Fruit fly (Drosophila melanogaster) whole organism, wandering third instar larva: ENCODE data around the gene CG32235.

Experiments used
- Abd-B ChIP-seq: fragments of >200 bp; optimal IDR thresholded peaks from 2 replicates; lab custom pipeline; 2017; ENCODE audit warnings: missing biosample characterization, missing genetic modification characterization
- CG32264 ChIP-seq: fragments of 200-800 bp; sonication (Bioruptor generic); optimal IDR thresholded peaks from 2 replicates; lab custom pipeline; 2016; ENCODE audit warnings: missing biosample characterization, missing genetic modification characterization
- CG9705 ChIP-seq: fragments of 200-800 bp; sonication (Bioruptor generic); optimal IDR thresholded peaks from 2 replicates; lab custom pipeline; 2018; ENCODE audit warnings: missing biosample characterization, mild to moderate bottlenecking, missing genetic modification characterization
- CrebA ChIP-seq: fragments of 200-800 bp; sonication (Bioruptor generic); optimal IDR thresholded peaks from 2 replicates; lab custom pipeline; 2016; ENCODE audit warnings: missing biosample characterization, mild to moderate bottlenecking, missing genetic modification characterization, borderline replicate concordance
- Dfd ChIP-seq: fragments of >200 bp; optimal IDR thresholded peaks from 2 replicates; lab custom pipeline; 2017; ENCODE audit warnings: missing biosample characterization, missing genetic modification characterization
- Dif ChIP-seq: fragments of 200-275, 200-300 bp; sonication (Bioruptor generic); optimal IDR thresholded peaks from 2 replicates; lab custom pipeline; 2018; ENCODE audit warnings: missing biosample characterization, missing genetic modification characterization; ENCODE audit not compliant: partially characterized antibody
- GATAd ChIP-seq: sonication (Bioruptor generic); optimal IDR thresholded peaks from 2 replicates; lab custom pipeline; 2016; ENCODE audit warnings: missing biosample characterization, missing genetic modification characterization
- HLH106 ChIP-seq: fragments of 200-800 bp; optimal IDR thresholded peaks from 3 replicates; lab custom pipeline; 2019; ENCODE audit warnings: missing biosample characterization, mild to moderate bottlenecking, missing genetic modification characterization, moderate library complexity
- Hnf4 ChIP-seq: fragments of 200-800 bp; sonication (Bioruptor generic); optimal IDR thresholded peaks from 2 replicates; lab custom pipeline; 2016; ENCODE audit warnings: missing biosample characterization, mild to moderate bottlenecking, missing genetic modification characterization
- Hr78 ChIP-seq: fragments of >200 bp; optimal IDR thresholded peaks from 2 replicates; lab custom pipeline; 2017; ENCODE audit warnings: missing biosample characterization, missing genetic modification characterization
- Hr83 ChIP-seq: fragments of 200-300 bp; sonication (Bioruptor generic); optimal IDR thresholded peaks from 2 replicates; lab custom pipeline; 2016; ENCODE audit warnings: missing biosample characterization, mild to moderate bottlenecking, missing genetic modification characterization, moderate library complexity; ENCODE audit not compliant: poor library complexity, severe bottlenecking
- Jra ChIP-seq: sonication (Bioruptor generic); optimal IDR thresholded peaks from 2 replicates; lab custom pipeline; 2016; ENCODE audit warnings: missing biosample characterization, missing genetic modification characterization
- Mio ChIP-seq: sonication (Bioruptor generic); optimal IDR thresholded peaks from 2 replicates; lab custom pipeline; 2016; ENCODE audit warnings: missing biosample characterization, missing genetic modification characterization
- Myc ChIP-seq: fragments of >200 bp; optimal IDR thresholded peaks from 2 replicates; lab custom pipeline; 2017
- N ChIP-seq: fragments of >200 bp; optimal IDR thresholded peaks from 2 replicates; lab custom pipeline; 2018; ENCODE audit warnings: missing biosample characterization, missing external identifiers, missing genetic modification characterization
- OdsH ChIP-seq: fragments of 200-800 bp; sonication (Bioruptor generic); optimal IDR thresholded peaks from 2 replicates; lab custom pipeline; 2016; ENCODE audit warnings: missing biosample characterization, mild to moderate bottlenecking, missing genetic modification characterization
- Rel ChIP-seq, 2 experiments: fragments of 200-800 bp; sonication (Bioruptor generic) in 1 of 2; optimal IDR thresholded peaks; 2 replicates in 1 of 2; 3 replicates in 1 of 2; lab custom pipeline; 2016 to 2019; ENCODE audit warnings: mild to moderate bottlenecking in 2 of 2, missing biosample characterization in 2 of 2, missing genetic modification characterization in 2 of 2, moderate library complexity in 1 of 2
- Sp1 ChIP-seq: fragments of 200-800 bp; sonication (Bioruptor generic); optimal IDR thresholded peaks from 3 replicates; lab custom pipeline; 2019; ENCODE audit warnings: missing biosample characterization, mild to moderate bottlenecking, missing genetic modification characterization, moderate library complexity
- Vsx2 ChIP-seq: fragments of 200-300, 225-300 bp; sonication (Bioruptor generic); optimal IDR thresholded peaks from 2 replicates; lab custom pipeline; 2018; ENCODE audit warnings: missing biosample characterization, missing genetic modification characterization; ENCODE audit not compliant: partially characterized antibody
- br ChIP-seq: fragments of 200-800 bp; sonication (Bioruptor generic); optimal IDR thresholded peaks from 2 replicates; lab custom pipeline; 2016; ENCODE audit warnings: missing biosample characterization, missing genetic modification characterization
- brk ChIP-seq: fragments of 200-800 bp; sonication (Bioruptor generic); optimal IDR thresholded peaks from 2 replicates; lab custom pipeline; 2016; ENCODE audit warnings: missing biosample characterization, mild to moderate bottlenecking, missing genetic modification characterization
- dl ChIP-seq, 2 experiments: fragments of 175-275, 200-275 bp in 1 of 2; fragments of 200-275 bp in 1 of 2; sonication (Bioruptor generic); optimal IDR thresholded peaks; lab custom pipeline; 2018; ENCODE audit warnings: mild to moderate bottlenecking in 2 of 2, missing biosample characterization in 2 of 2, missing genetic modification characterization in 2 of 2, moderate library complexity in 2 of 2; ENCODE audit not compliant: partially characterized antibody in 2 of 2, insufficient read depth in 1 of 2
- dmrt93B ChIP-seq: fragments of 200-800 bp; sonication (Bioruptor generic); optimal IDR thresholded peaks from 2 replicates; lab custom pipeline; 2018; ENCODE audit warnings: missing biosample characterization, mild to moderate bottlenecking, missing genetic modification characterization
- dsf ChIP-seq: sonication (Bioruptor generic); optimal IDR thresholded peaks from 2 replicates; lab custom pipeline; 2016; ENCODE audit warnings: missing biosample characterization, missing genetic modification characterization, borderline replicate concordance
- ey ChIP-seq: fragments of 200-800 bp; sonication (Bioruptor generic); optimal IDR thresholded peaks from 2 replicates; lab custom pipeline; 2016; ENCODE audit warnings: missing biosample characterization, missing genetic modification characterization
- foxo ChIP-seq, 2 experiments: fragments of 200-800 bp; sonication (Bioruptor generic); optimal IDR thresholded peaks; 2 replicates in 1 of 2; 3 replicates in 1 of 2; lab custom pipeline; 2016 to 2017; ENCODE audit warnings: missing biosample characterization in 2 of 2, missing genetic modification characterization in 2 of 2
- fru ChIP-seq: fragments of 200-800 bp; sonication (Bioruptor generic); optimal IDR thresholded peaks from 3 replicates; lab custom pipeline; 2016; ENCODE audit warnings: missing biosample characterization, mild to moderate bottlenecking, missing genetic modification characterization
- h ChIP-seq: fragments of 200-800 bp; sonication (Bioruptor generic); optimal IDR thresholded peaks from 3 replicates; lab custom pipeline; 2016; ENCODE audit warnings: missing biosample characterization, mild to moderate bottlenecking, missing genetic modification characterization
- jim ChIP-seq: fragments of 175-275, 200-325 bp; sonication (Bioruptor generic); optimal IDR thresholded peaks from 2 replicates; lab custom pipeline; 2016; ENCODE audit warnings: missing biosample characterization, mild to moderate bottlenecking, missing genetic modification characterization
- lola ChIP-seq: fragments of >200 bp; optimal IDR thresholded peaks from 2 replicates; lab custom pipeline; 2017; ENCODE audit warnings: missing biosample characterization, missing genetic modification characterization
- pan ChIP-seq: fragments of >200 bp; optimal IDR thresholded peaks from 2 replicates; lab custom pipeline; 2017
- psq ChIP-seq: fragments of 200-800 bp; sonication (Bioruptor generic); optimal IDR thresholded peaks from 3 replicates; lab custom pipeline; 2017; ENCODE audit warnings: missing biosample characterization, mild to moderate bottlenecking, missing genetic modification characterization, moderate library complexity
- rgr ChIP-seq: fragments of 200-800 bp; sonication (Bioruptor generic); optimal IDR thresholded peaks from 3 replicates; lab custom pipeline; 2016; ENCODE audit warnings: missing biosample characterization, mild to moderate bottlenecking, missing genetic modification characterization
- sage ChIP-seq: fragments of 200-800 bp; sonication (Bioruptor generic); optimal IDR thresholded peaks from 2 replicates; lab custom pipeline; 2016; ENCODE audit warnings: missing biosample characterization, mild to moderate bottlenecking, missing genetic modification characterization
- sv ChIP-seq: fragments of 200-800 bp; sonication (Bioruptor generic); optimal IDR thresholded peaks from 3 replicates; lab custom pipeline; 2016; ENCODE audit warnings: missing biosample characterization, missing genetic modification characterization
- tai ChIP-seq: sonication (Bioruptor generic); optimal IDR thresholded peaks from 2 replicates; lab custom pipeline; 2016; ENCODE audit warnings: missing biosample characterization, missing genetic modification characterization
- usp ChIP-seq: fragments of >200 bp; optimal IDR thresholded peaks from 2 replicates; lab custom pipeline; 2017; ENCODE audit warnings: missing biosample characterization, missing genetic modification characterization
- woc ChIP-seq: sonication (Bioruptor generic); optimal IDR thresholded peaks from 2 replicates; lab custom pipeline; 2016; ENCODE audit warnings: missing biosample characterization, mild to moderate bottlenecking, missing genetic modification characterization

The CG32235 gene

DNA sequence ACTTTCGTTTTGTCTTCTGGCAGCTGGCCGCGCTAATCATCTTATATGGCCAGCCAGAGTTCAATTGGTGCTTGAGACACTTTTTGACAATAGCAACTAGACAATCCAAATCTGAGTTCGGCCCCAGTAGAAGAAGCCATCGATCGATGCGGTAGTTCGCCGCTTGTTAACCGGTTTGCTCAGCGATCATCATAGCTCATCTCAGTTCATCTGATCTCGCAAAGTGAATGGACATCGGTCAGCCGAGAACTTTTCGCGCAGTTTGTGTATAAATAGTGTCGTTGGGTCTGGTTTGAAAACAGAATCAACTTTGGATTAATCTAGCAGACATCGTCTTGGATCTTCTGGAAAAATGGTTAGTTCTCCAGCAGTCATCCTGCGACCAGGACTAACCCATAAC, 36.3 kb upstream of the CG32235 start, which contains the start of gene CG13705:
CG13705 (plus strand) TSS at position 301 of the 400 bp plus-strand sequence.
- TF ChIP-seq pan (lab: Kevin White, UChicago) (no peak), Dfd (no peak), Rel (GFP tag; optimal IDR thresholded peaks at IDR 0.05; lab: Kevin White, UChicago) (no peak), Rel (tag; optimal IDR thresholded peaks at IDR 0.05; lab: Kevin White, UChicago) (no peak), Mio (GFP tag; lab: Kevin White, UChicago) (no peak), dmrt93B (no peak), Hr83 (GFP tag; lab: Kevin White, UChicago) (no peak)

DNA sequence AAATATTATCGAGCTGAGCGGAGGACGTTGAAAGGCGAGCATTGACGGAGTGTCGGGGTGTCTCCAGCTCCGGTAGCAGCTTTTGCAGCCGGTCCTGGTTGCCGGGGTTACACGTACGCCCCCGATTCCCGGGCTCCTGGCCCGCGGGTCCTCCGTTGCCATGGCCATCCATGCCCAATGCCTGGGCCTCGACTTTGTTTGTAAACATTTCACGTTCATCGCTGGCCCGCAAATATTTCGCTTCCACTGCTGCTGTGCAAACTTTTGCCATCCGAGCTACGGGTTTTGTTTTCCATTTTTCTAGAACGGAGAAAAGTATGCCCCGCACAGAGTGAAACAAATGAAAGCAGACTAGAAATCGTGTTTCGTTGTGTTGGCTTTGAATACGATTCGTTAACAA, 699 bp upstream of the CG32235 start, which contains the start of gene Dnah3:
Dnah3 (plus strand) TSS at position 301 of the 400 bp plus-strand sequence.
- TF ChIP-seq CG9705 (GFP tag; lab: Kevin White, UChicago) (no peak), br (no peak), brk (GFP tag; lab: Kevin White, UChicago) (no peak), fru (GFP tag; lab: Kevin White, UChicago) (no peak), Sp1 (no peak), Mio (GFP tag; lab: Kevin White, UChicago) (no peak), CrebA (GFP tag; lab: Kevin White, UChicago) (no peak), HLH106 (tag; lab: Kevin White, UChicago) (no peak), Rel (GFP tag; optimal IDR thresholded peaks at IDR 0.05; lab: Kevin White, UChicago) (no peak), Rel (tag; optimal IDR thresholded peaks at IDR 0.05; lab: Kevin White, UChicago) (no peak), N (GFP tag; lab: Kevin White, UChicago) (no peak), woc (GFP tag; lab: Kevin White, UChicago) (no peak), dl (GFP tag; optimal IDR thresholded peaks at IDR 0.05; lab: Kevin White, UChicago; ENCODE audit: insufficient read depth in 1 of 2, partially characterized antibody in 2 of 2) (no peak), dsf (no peak)

DNA sequence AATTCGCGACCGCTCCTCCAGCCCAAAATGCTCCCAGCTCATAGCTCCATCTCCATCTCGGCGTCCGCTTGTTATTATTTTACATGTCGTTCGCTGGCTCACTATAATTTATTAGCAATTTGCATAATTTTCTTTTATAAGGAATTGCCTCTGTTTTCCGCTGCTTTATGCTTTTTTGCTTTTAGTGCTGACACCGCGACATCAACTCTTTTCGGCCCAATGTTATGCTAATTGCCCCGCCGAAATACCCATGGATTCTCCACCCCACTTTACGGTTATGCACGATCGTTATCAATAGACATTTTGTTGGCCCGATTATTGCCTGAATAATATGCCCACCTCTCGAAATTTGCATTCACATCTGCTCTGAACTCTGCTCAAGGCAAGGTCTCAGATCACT, 5.1 kb downstream of the CG32235 start:
- TF ChIP-seq foxo (GFP tag; optimal IDR thresholded peaks at IDR 0.05; lab: Kevin White, UChicago) (no peak), lola (GFP tag; lab: Kevin White, UChicago) (no peak), usp (no peak), Dfd (no peak), Rel (GFP tag; optimal IDR thresholded peaks at IDR 0.05; lab: Kevin White, UChicago) (no peak), Rel (tag; optimal IDR thresholded peaks at IDR 0.05; lab: Kevin White, UChicago) (no peak), dsf (no peak)

DNA sequence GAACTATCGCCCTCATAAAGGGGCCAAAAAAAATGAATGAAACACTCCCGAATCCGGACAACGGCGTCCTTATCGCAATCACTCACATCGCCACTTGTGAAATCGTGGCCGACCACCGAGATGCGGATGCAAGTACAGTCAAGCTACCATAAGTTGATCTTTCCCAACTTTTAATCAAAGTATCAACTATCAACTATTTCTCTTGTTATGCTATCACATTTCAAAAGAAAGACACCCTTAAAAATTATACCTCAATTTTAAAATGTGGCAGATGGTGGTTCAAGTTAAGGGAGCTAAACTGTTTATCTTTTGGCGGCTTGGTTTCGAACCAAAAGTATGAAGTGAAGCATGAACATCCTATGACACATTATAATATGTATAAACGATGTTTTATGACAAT, 6.1 kb downstream of the CG32235 start:
- no peak for TF ChIP-seq Jra
- TF ChIP-seq OdsH: no peak
- peak; percentile 30 for TF ChIP-seq h (GFP tag; lab: Kevin White, UChicago)
- TF ChIP-seq fru (GFP tag; lab: Kevin White, UChicago): peak; percentile 16
- no peak for TF ChIP-seq jim (GFP tag; lab: Kevin White, UChicago)
- no peak for TF ChIP-seq N (GFP tag; lab: Kevin White, UChicago)
- TF ChIP-seq Dif (GFP tag; lab: Kevin White, UChicago): no peak
- peak in 1 of 2 experiments; percentile 41 for TF ChIP-seq foxo (GFP tag; optimal IDR thresholded peaks at IDR 0.05; lab: Kevin White, UChicago)
- TF ChIP-seq Hnf4 (GFP tag; lab: Kevin White, UChicago): no peak
- no peak for TF ChIP-seq Hr78
- no peak for TF ChIP-seq woc (GFP tag; lab: Kevin White, UChicago)
- peak; percentile 58 for TF ChIP-seq HLH106 (tag; lab: Kevin White, UChicago)
- TF ChIP-seq Sp1: peak; percentile 12
- TF ChIP-seq CG32264: no peak
- no peak for TF ChIP-seq GATAd (GFP tag; lab: Kevin White, UChicago)
- TF ChIP-seq usp: no peak
- TF ChIP-seq Abd-B (GFP tag; lab: Kevin White, UChicago): no peak
- no peak for TF ChIP-seq Dfd
- TF ChIP-seq psq (GFP tag; lab: Kevin White, UChicago): no peak
- TF ChIP-seq CrebA (GFP tag; lab: Kevin White, UChicago): no peak
- TF ChIP-seq dmrt93B: peak; percentile 24
- no peak for TF ChIP-seq Mio (GFP tag; lab: Kevin White, UChicago)
- no peak for TF ChIP-seq Rel (GFP tag; optimal IDR thresholded peaks at IDR 0.05; lab: Kevin White, UChicago)
- no peak for TF ChIP-seq Rel (tag; optimal IDR thresholded peaks at IDR 0.05; lab: Kevin White, UChicago)
- TF ChIP-seq brk (GFP tag; lab: Kevin White, UChicago): no peak
- TF ChIP-seq ey: no peak
- no peak for TF ChIP-seq CG9705 (GFP tag; lab: Kevin White, UChicago)
- no peak for TF ChIP-seq dl (GFP tag; optimal IDR thresholded peaks at IDR 0.05; lab: Kevin White, UChicago; ENCODE audit: insufficient read depth in 1 of 2, partially characterized antibody in 2 of 2)
- TF ChIP-seq br: no peak
- no peak for TF ChIP-seq rgr (GFP tag; lab: Kevin White, UChicago)
- TF ChIP-seq lola (GFP tag; lab: Kevin White, UChicago): no peak
- TF ChIP-seq pan (lab: Kevin White, UChicago): no peak
- no peak for TF ChIP-seq Myc (lab: Kevin White, UChicago)
- TF ChIP-seq Hr83 (GFP tag; lab: Kevin White, UChicago): no peak
- no peak for TF ChIP-seq dsf
- TF ChIP-seq sage (GFP tag; lab: Kevin White, UChicago): no peak
- TF ChIP-seq Vsx2 (GFP tag; lab: Kevin White, UChicago): no peak
- TF ChIP-seq sv (GFP tag; lab: Kevin White, UChicago): no peak
- TF ChIP-seq tai: no peak
- TF ChIP-seq, all 38 proteins: peak for 6
